Worm (Caenorhabditis elegans) whole organism, L4/young adult: ENCODE measurements around the gene tyr-1.

Experiments used
- W03F9.2 ChIP-seq: fragments of 150-350 bp; optimal IDR thresholded peaks from 2 replicates; lab custom pipeline; 2014; ENCODE audit warnings: missing biosample characterization, missing genetic modification characterization
- dao-5 ChIP-seq: sonication (generic microtip); optimal IDR thresholded peaks from 2 replicates; lab custom pipeline; 2016; ENCODE audit warnings: missing genotype, missing genetic modification characterization, moderate library complexity, missing compliant biosample characterization

DNA sequence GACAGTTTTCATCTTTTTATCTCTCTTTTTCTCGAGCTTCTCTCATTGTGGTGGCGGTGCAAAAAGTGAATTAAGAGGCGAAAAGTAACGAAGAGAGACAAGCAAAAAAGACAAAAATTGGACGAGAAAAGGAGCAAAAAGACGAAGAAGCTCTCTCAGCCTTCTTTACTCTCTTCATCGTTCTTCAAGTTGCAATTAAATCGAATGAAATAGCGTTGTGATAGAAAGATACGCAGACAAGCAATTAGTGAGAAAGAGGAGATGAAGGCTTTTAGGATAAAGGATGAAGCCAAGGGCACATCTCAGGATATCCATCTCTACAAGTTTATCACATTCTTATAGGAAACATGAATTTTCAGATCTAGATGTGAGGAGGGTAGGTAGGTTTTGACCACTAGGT lies 25.4 kb upstream of the tyr-1 start:
- no peak for TF ChIP-seq W03F9.2
- TF ChIP-seq dao-5 (tag; lab: Kevin White, UChicago), result no peak
